Fruit fly (Drosophila melanogaster) whole organism, pupa: ENCODE measurements around the gene Cpr78E.

Experiments used
- Ets98B ChIP-seq: fragments of 200-800 bp; sonication (Bioruptor generic); IDR thresholded peaks from 2 replicates; pipeline ENCODE4 v1.3.6; 2022; ENCODE audit warnings: missing biosample characterization, missing genetic modification characterization
- Snoo ChIP-seq: fragments of 200-800 bp; sonication (Bioruptor generic); optimal IDR thresholded peaks from 3 replicates; lab custom pipeline; 2017; ENCODE audit warnings: missing biosample characterization, mild to moderate bottlenecking, missing genetic modification characterization, inconsistent platforms

- TF ChIP-seq Ets98B (GFP tag; lab: Robert Waterston, UW): no peak
- no peak for TF ChIP-seq Snoo (tag; lab: Kevin White, UChicago)
Observed at dm6 chr3L:21617354-21617753, 49.4 kb downstream of the Cpr78E start, which contains the start of the genes S1P and CG11307.
